Worm (Caenorhabditis elegans) whole organism, late embryonic: ENCODE measurements around the gene hch-1.

Experiments
- dmd-4 ChIP-seq: sonication (generic microtip); optimal IDR thresholded peaks from 2 replicates; lab custom pipeline; 2016; ENCODE audit warnings: borderline replicate concordance, missing genetic modification characterization, missing compliant biosample characterization
- fkh-6 ChIP-seq: sonication (generic microtip); optimal IDR thresholded peaks from 2 replicates; lab custom pipeline; 2016; ENCODE audit warnings: missing genetic modification characterization, missing compliant biosample characterization
- pag-3 ChIP-seq: sonication (generic microtip); optimal IDR thresholded peaks from 2 replicates; lab custom pipeline; 2016; ENCODE audit warnings: missing compliant biosample characterization, missing genetic modification characterization, borderline replicate concordance
- pqm-1 ChIP-seq: sonication (generic microtip); optimal IDR thresholded peaks from 2 replicates; lab custom pipeline; 2016; ENCODE audit warnings: missing genetic modification characterization, missing compliant biosample characterization
- unc-55 ChIP-seq: sonication (generic microtip); optimal IDR thresholded peaks from 2 replicates; lab custom pipeline; 2017; ENCODE audit warnings: missing biosample characterization, missing genetic modification reagents, missing genetic modification characterization

DNA sequence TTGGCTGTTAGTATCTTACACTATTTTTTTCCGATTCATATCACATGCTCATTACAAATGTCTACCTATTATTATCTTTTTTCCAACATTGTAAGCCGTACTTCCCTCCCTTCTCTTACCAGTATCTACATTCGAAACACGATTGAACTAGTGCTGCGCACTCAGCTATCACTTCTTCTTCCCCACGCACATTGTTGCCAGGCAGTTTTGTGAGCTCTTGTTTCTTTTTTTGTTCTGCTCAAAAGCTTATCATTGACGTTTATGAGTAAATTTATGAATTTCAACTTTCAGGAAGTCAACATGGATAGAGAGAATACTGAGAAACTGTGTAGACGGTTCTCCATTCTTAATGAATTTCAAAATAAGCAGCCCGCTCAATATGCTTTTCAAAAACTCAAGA, 21.3 kb upstream of the hch-1 start, which contains the start of gene F33C8.2:
- no peak for TF ChIP-seq fkh-6 (tag; lab: Kevin White, UChicago)
- TF ChIP-seq dmd-4 (tag; lab: Kevin White, UChicago), result no peak
- no peak for TF ChIP-seq pag-3 (tag; lab: Kevin White, UChicago)
- TF ChIP-seq unc-55, result no peak
- no peak for TF ChIP-seq pqm-1
